Worm (Caenorhabditis elegans) whole organism, L4 larva: ENCODE data around the gene C17G10.1.
A peak's percentile ranks its signal among the peaks of the same experiment; 100 is the strongest.

Experiments
- F44E2.7 ChIP-seq: fragments of 200-800 bp; sonication (Bioruptor generic); IDR thresholded peaks from 2 replicates; pipeline ENCODE4 v2.1.2; 2022; ENCODE audit warnings: missing genetic modification characterization, missing compliant biosample characterization
- F49E8.2 ChIP-seq: sonication (generic microtip); optimal IDR thresholded peaks from 2 replicates; lab custom pipeline; 2016; ENCODE audit warnings: missing compliant biosample characterization, mild to moderate bottlenecking, missing genetic modification characterization, borderline replicate concordance
- R02D3.7 ChIP-seq: fragments of 150-350 bp; sonication (generic microtip); optimal IDR thresholded peaks from 3 replicates; lab custom pipeline; 2014; ENCODE audit warnings: missing biosample characterization, missing genetic modification characterization
- Y48G9A.11 ChIP-seq: fragments of 200-800 bp; sonication (Bioruptor generic); IDR thresholded peaks from 2 replicates; pipeline ENCODE4 v1.3.6; 2022; ENCODE audit warnings: missing genetic modification reagents, missing genetic modification characterization, missing compliant biosample characterization
- ZK546.5 ChIP-seq, 2 experiments: sonication (generic microtip); optimal IDR thresholded peaks; 2 replicates each; lab custom pipeline; 2017; ENCODE audit warnings: missing biosample characterization in 2 of 2, missing genetic modification characterization in 2 of 2
- aha-1 ChIP-seq: fragments of 150-350 bp; peaks from one replicate; lab custom pipeline; 2014; ENCODE audit warnings: missing biosample characterization, missing genetic modification characterization
- ceh-28 ChIP-seq: fragments of 150-350 bp; optimal IDR thresholded peaks from 2 replicates; lab custom pipeline; 2014; ENCODE audit warnings: missing biosample characterization, missing genetic modification reagents, missing genetic modification characterization
- ceh-32 ChIP-seq: sonication (generic microtip); optimal IDR thresholded peaks from 2 replicates; lab custom pipeline; 2016; ENCODE audit warnings: mild to moderate bottlenecking, missing genetic modification characterization, missing compliant biosample characterization; ENCODE audit not compliant: poor library complexity
- ceh-62 ChIP-seq: sonication (generic microtip); optimal IDR thresholded peaks from 2 replicates; lab custom pipeline; 2017; ENCODE audit warnings: missing biosample characterization, missing genetic modification characterization
- daf-16 ChIP-seq, 3 experiments: sonication (generic microtip); optimal IDR thresholded peaks; 2 replicates each; lab custom pipeline; 2016 to 2017; ENCODE audit warnings: missing genetic modification characterization in 3 of 3, missing genetic modification reagents in 3 of 3, mild to moderate bottlenecking in 2 of 3, missing compliant biosample characterization in 2 of 3, missing biosample characterization in 1 of 3, moderate library complexity in 1 of 3
- dmd-6 ChIP-seq: fragments of 200-800 bp; sonication (Bioruptor generic); IDR thresholded peaks from 2 replicates; pipeline ENCODE4 v1.3.6; 2022; ENCODE audit warnings: missing genetic modification reagents, missing genetic modification characterization, missing compliant biosample characterization
- dpl-1 ChIP-seq: fragments of 150-350 bp; optimal IDR thresholded peaks from 2 replicates; lab custom pipeline; 2014; ENCODE audit warnings: missing biosample characterization, missing genetic modification reagents, missing genetic modification characterization
- dve-1 ChIP-seq: sonication (generic microtip); optimal IDR thresholded peaks from 2 replicates; lab custom pipeline; 2017; ENCODE audit warnings: antibody characterized with exemption, mild to moderate bottlenecking, missing genetic modification characterization, missing compliant biosample characterization; ENCODE audit not compliant: insufficient read depth
- egl-27 ChIP-seq: sonication (generic microtip); optimal IDR thresholded peaks from 3 replicates; lab custom pipeline; 2017; ENCODE audit warnings: missing biosample characterization, missing genetic modification reagents, missing genetic modification characterization
- hlh-11 ChIP-seq: fragments of 200-800 bp; sonication (Bioruptor generic); optimal IDR thresholded peaks from 2 replicates; lab custom pipeline; 2018; ENCODE audit warnings: mild to moderate bottlenecking, missing genetic modification characterization, missing compliant biosample characterization
- hlh-30 ChIP-seq: sonication (generic microtip); optimal IDR thresholded peaks from 2 replicates; lab custom pipeline; 2017; ENCODE audit warnings: antibody characterized with exemption, mild to moderate bottlenecking, missing genetic modification characterization, missing compliant biosample characterization; ENCODE audit not compliant: insufficient read depth
- lim-7 ChIP-seq: fragments of 200-800 bp; sonication (Bioruptor generic); IDR thresholded peaks from 2 replicates; pipeline ENCODE4 v1.3.6; 2022; ENCODE audit warnings: missing genetic modification characterization, missing compliant biosample characterization
- lin-1 ChIP-seq: fragments of 200-800 bp; sonication (Bioruptor generic); IDR thresholded peaks from 2 replicates; pipeline ENCODE4 v1.3.6; 2022; ENCODE audit warnings: missing genetic modification reagents, missing genetic modification characterization, missing compliant biosample characterization
- lin-29 ChIP-seq: fragments of 200-800 bp; sonication (Bioruptor generic); IDR thresholded peaks from 2 replicates; pipeline ENCODE4 v1.3.6; 2022; ENCODE audit warnings: missing genetic modification reagents, missing genetic modification characterization, missing compliant biosample characterization
- lin-38 ChIP-seq: fragments of 200-800 bp; sonication (Bioruptor generic); IDR thresholded peaks from 2 replicates; pipeline ENCODE4 v1.3.6; 2022; ENCODE audit warnings: missing genetic modification reagents, missing genetic modification characterization, missing compliant biosample characterization
- madf-9 ChIP-seq: fragments of 200-800 bp; sonication (Bioruptor generic); conservative IDR thresholded peaks from 2 replicates; pipeline ENCODE4 v1.3.6; 2022; ENCODE audit warnings: missing genetic modification reagents, missing genetic modification characterization, missing compliant biosample characterization
- mdl-1 ChIP-seq, 2 experiments: fragments of 150-350 bp in 1 of 2; sonication (generic microtip) in 1 of 2; optimal IDR thresholded peaks; 2 replicates each; lab custom pipeline; 2014 to 2017; ENCODE audit warnings: missing biosample characterization in 2 of 2, missing genetic modification characterization in 2 of 2
- nhr-10 ChIP-seq: fragments of 150-350 bp; optimal IDR thresholded peaks from 2 replicates; lab custom pipeline; 2014; ENCODE audit warnings: missing biosample characterization, missing genetic modification characterization
- nhr-102 ChIP-seq: sonication (generic microtip); optimal IDR thresholded peaks from 2 replicates; lab custom pipeline; 2016; ENCODE audit warnings: mild to moderate bottlenecking, missing genetic modification characterization, moderate library complexity, missing compliant biosample characterization
- nhr-25 ChIP-seq: sonication (generic microtip); optimal IDR thresholded peaks from 2 replicates; lab custom pipeline; 2017; ENCODE audit warnings: missing genetic modification characterization, mild to moderate bottlenecking, missing compliant biosample characterization, antibody characterized with exemption, moderate library complexity, borderline replicate concordance; ENCODE audit not compliant: insufficient read depth
- nhr-28 ChIP-seq: fragments of 150-350 bp; optimal IDR thresholded peaks from 2 replicates; lab custom pipeline; 2014; ENCODE audit warnings: missing biosample characterization, missing genetic modification characterization
- nhr-76 ChIP-seq: fragments of 150-350 bp; optimal IDR thresholded peaks from 2 replicates; lab custom pipeline; 2014; ENCODE audit warnings: missing biosample characterization, missing genetic modification characterization
- nhr-77 ChIP-seq: fragments of 150-350 bp; optimal IDR thresholded peaks from 2 replicates; lab custom pipeline; 2014; ENCODE audit warnings: missing biosample characterization, missing genetic modification characterization
- pqm-1 ChIP-seq: sonication (generic microtip); optimal IDR thresholded peaks from 2 replicates; lab custom pipeline; 2017; ENCODE audit warnings: missing biosample characterization, missing genetic modification characterization
- set-16 ChIP-seq: fragments of 200-800 bp; sonication (Bioruptor generic); IDR thresholded peaks from 2 replicates; pipeline ENCODE4 v1.3.6; 2022; ENCODE audit warnings: missing genetic modification reagents, missing genetic modification characterization, missing compliant biosample characterization
- unc-39 ChIP-seq: sonication (generic microtip); optimal IDR thresholded peaks from 2 replicates; lab custom pipeline; 2017; ENCODE audit warnings: missing biosample characterization, missing genetic modification characterization
- unc-62 ChIP-seq, 3 experiments: fragments of 150-350 bp in 1 of 3; sonication (generic microtip); optimal IDR thresholded peaks in 2 of 3; peaks in 1 of 3; 1 replicate in 1 of 3; 2 replicates in 2 of 3; lab custom pipeline; 2014 to 2017; ENCODE audit warnings: missing biosample characterization in 3 of 3, missing genetic modification characterization in 3 of 3, missing genetic modification reagents in 3 of 3, missing genotype in 1 of 3

The C17G10.1 gene

ce11 chrII:5555522-5555921 is 40.8 kb upstream of the C17G10.1 start:
- no peak for TF ChIP-seq nhr-25 (tag; lab: Kevin White, UChicago)
- no peak for TF ChIP-seq hlh-11
- TF ChIP-seq nhr-102 = peak; percentile 22
- no peak for TF ChIP-seq daf-16 (GFP tag; optimal IDR thresholded peaks at IDR 0.05; lab: Kevin White, UChicago)
- TF ChIP-seq daf-16 (tag; optimal IDR thresholded peaks at IDR 0.05; lab: Kevin White, UChicago) = peak; percentile 47
- peak; percentile 21 for TF ChIP-seq dve-1 (tag; lab: Kevin White, UChicago)
- peak in 1 of 2 experiments; percentile 2 for TF ChIP-seq unc-62 (GFP tag; optimal IDR thresholded peaks at IDR 0.05 in 1 of 2; lab: Kevin White, UChicago)
- TF ChIP-seq unc-62 (tag; optimal IDR thresholded peaks at IDR 0.05; lab: Kevin White, UChicago) = no peak
- TF ChIP-seq egl-27 = no peak

DNA sequence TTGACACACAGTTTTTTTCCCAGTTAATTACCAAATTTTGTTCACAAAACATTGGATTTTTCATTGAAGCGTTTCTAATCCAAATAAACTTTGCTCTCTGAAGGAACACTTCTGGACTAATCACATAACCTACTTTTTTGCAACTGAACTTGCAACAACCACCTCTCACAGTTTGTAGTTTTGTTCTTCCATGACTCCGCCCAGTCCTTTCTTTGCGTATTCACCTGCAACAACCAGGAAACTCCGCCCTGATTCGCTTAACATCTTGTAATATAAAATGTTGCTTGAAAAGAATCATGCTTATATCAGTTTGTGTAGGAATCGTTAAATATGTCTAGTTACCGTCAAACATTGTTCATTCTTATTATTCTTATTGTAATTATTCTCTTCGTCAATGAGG is 39.9 kb upstream of the C17G10.1 start, which contains the start of gene ins-11:
ins-11 (plus strand) TSS at position 301 of the 400 bp plus-strand sequence.
- TF ChIP-seq F44E2.7 (GFP tag; lab: Robert Waterston, UW) (no peak), unc-62 (GFP tag; optimal IDR thresholded peaks at IDR 0.05 in 1 of 2; lab: Kevin White, UChicago) (no peak), unc-62 (tag; optimal IDR thresholded peaks at IDR 0.05; lab: Kevin White, UChicago) (no peak), F49E8.2 (no peak), set-16 (no peak), R02D3.7 (tag; lab: Kevin White, UChicago) (no peak), dpl-1 (GFP tag; lab: Kevin White, UChicago) (no peak), ceh-32 (tag; lab: Kevin White, UChicago) (no peak), ceh-62 (tag; lab: Kevin White, UChicago) (no peak), ZK546.5 (tag; optimal IDR thresholded peaks at IDR 0.05; lab: Kevin White, UChicago) (no peak), lin-38 (GFP tag; lab: Robert Waterston, UW) (no peak), aha-1 (tag; lab: Kevin White, UChicago) (no peak), ceh-28 (tag; lab: Kevin White, UChicago) (no peak), egl-27 (no peak), nhr-28 (no peak), madf-9 (GFP tag; lab: Robert Waterston, UW) (no peak)

DNA sequence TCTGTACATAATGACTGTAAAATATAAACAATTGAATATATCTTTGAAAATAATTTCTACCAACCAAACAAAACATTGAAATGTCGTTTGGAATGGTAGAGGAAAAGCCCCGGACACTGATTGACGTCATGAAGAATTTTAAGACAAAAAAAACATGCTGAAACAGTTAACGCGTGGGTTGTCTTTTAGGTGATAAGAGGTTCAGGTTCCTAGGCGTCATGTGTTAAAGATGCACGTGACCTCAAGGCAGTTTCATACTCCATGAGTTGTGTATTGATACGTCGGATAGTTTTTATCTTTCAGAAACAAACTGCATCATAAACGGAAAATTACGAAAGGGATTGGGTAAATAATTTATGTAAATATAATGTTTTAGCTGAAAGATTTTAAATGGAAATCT is 39.2 kb upstream of the C17G10.1 start:
- peak; percentile 6 for TF ChIP-seq nhr-28
- TF ChIP-seq dmd-6 = peak; percentile 67
- peak; percentile 60 for TF ChIP-seq nhr-77 (tag; lab: Kevin White, UChicago)
- TF ChIP-seq pqm-1 (tag; lab: Kevin White, UChicago) = peak; percentile 73
- no peak for TF ChIP-seq nhr-76 (tag; lab: Kevin White, UChicago)
- 0 out of 2 replicates have a peak, but pooled peaks have one; percentile 25 for TF ChIP-seq lin-1
- peak in 1 of 2 experiments; percentile 34 for TF ChIP-seq mdl-1 (tag; optimal IDR thresholded peaks at IDR 0.05; lab: Kevin White, UChicago)
- TF ChIP-seq lim-7 = no peak
- TF ChIP-seq dve-1 (tag; lab: Kevin White, UChicago) = peak; percentile 83
- peak; percentile 59 for TF ChIP-seq hlh-30 (tag; lab: Kevin White, UChicago)
- peak; percentile 48 for TF ChIP-seq hlh-11
- no peak for TF ChIP-seq set-16
- no peak for TF ChIP-seq daf-16 (GFP tag; optimal IDR thresholded peaks at IDR 0.05; lab: Kevin White, UChicago)
- peak; percentile 79 for TF ChIP-seq daf-16 (tag; optimal IDR thresholded peaks at IDR 0.05; lab: Kevin White, UChicago)

ce11 chrII:5561392-5561791 is 35.0 kb upstream of the C17G10.1 start, which contains the start of gene C17C3.3:
C17C3.3 (plus strand) TSS chrII:5561737.
- TF ChIP-seq Y48G9A.11 (no peak), nhr-28 (peak; percentile 28), dve-1 (tag; lab: Kevin White, UChicago) (peak; percentile 72), daf-16 (GFP tag; optimal IDR thresholded peaks at IDR 0.05; lab: Kevin White, UChicago) (no peak), daf-16 (tag; optimal IDR thresholded peaks at IDR 0.05; lab: Kevin White, UChicago) (peak; percentile 97), unc-39 (no peak), nhr-77 (tag; lab: Kevin White, UChicago) (peak; percentile 5), pqm-1 (tag; lab: Kevin White, UChicago) (peak; percentile 58), lin-29 (no peak), hlh-11 (peak; percentile 24), nhr-10 (no peak)
- TF ChIP-seq, all 104 proteins: peak for 6
